Worm (Caenorhabditis elegans) whole organism, young adult: Measurements from ENCODE around the gene ZK1073.2.

Experiments used
- F55B11.4 ChIP-seq: sonication (generic microtip); optimal IDR thresholded peaks from 2 replicates; lab custom pipeline; 2016; ENCODE audit warnings: missing compliant biosample characterization, missing genetic modification characterization, borderline replicate concordance; ENCODE audit not compliant: insufficient read depth
- aptf-3 ChIP-seq: fragments of 200-800 bp; sonication (Bioruptor generic); IDR thresholded peaks from 2 replicates; pipeline ENCODE4 v1.3.6; 2022; ENCODE audit warnings: missing genetic modification characterization, missing compliant biosample characterization
- hsf-1 ChIP-seq: fragments of 200-800 bp; sonication (Bioruptor generic); IDR thresholded peaks from 2 replicates; pipeline ENCODE4 v1.3.6; 2022; ENCODE audit warnings: missing genetic modification reagents, missing genetic modification characterization, missing compliant biosample characterization
- nfya-2 ChIP-seq: fragments of 200-800 bp; sonication (Bioruptor generic); IDR thresholded peaks from 2 replicates; pipeline ENCODE4 v1.3.6; 2022; ENCODE audit warnings: missing genetic modification reagents, missing genetic modification characterization, missing compliant biosample characterization
- sea-2 ChIP-seq: fragments of 200-800 bp; sonication (Bioruptor generic); IDR thresholded peaks from 2 replicates; pipeline ENCODE4 v1.3.6; 2022; ENCODE audit warnings: missing genetic modification characterization, missing compliant biosample characterization
- unc-62 ChIP-seq: fragments of 150-350 bp; optimal IDR thresholded peaks from 2 replicates; lab custom pipeline; 2014; ENCODE audit warnings: missing biosample characterization, missing genetic modification reagents, missing genetic modification characterization
- ztf-6 ChIP-seq: fragments of 200-800 bp; sonication (Bioruptor generic); IDR thresholded peaks from 2 replicates; pipeline ENCODE4 v1.3.6; 2022; ENCODE audit warnings: missing genetic modification reagents, missing genetic modification characterization, missing compliant biosample characterization

DNA sequence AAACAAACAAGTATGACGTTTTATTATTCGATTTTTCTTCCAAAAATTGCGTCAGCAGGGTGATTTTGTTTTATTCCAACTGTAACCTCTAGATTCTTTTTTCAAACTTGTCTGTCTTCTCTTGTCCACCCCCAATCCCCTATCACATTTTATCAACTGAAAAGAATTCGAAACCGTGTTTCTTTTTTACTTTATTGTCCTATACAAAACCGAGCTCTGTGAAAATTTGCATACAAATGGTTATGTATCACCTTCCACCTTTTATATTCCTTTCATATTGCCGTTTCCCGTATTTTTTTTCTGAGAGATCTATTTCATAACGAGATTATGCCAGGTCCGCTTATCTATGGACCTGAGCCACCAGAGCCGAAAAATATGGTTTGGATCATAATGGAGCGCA lies 48.3 kb upstream of the ZK1073.2 start, which contains the start of gene T27A8.7:
- TF ChIP-seq ztf-6 (GFP tag; lab: Robert Waterston, UW), result no peak
- TF ChIP-seq aptf-3 (GFP tag; lab: Robert Waterston, UW), result no peak
- no peak for TF ChIP-seq sea-2
- TF ChIP-seq F55B11.4 (tag; lab: Kevin White, UChicago), result no peak
- no peak for TF ChIP-seq hsf-1
- TF ChIP-seq nfya-2 (GFP tag; lab: Robert Waterston, UW), result no peak
- TF ChIP-seq unc-62 (GFP tag; lab: Kevin White, UChicago), result no peak
